Worm (Caenorhabditis elegans) whole organism, midembryonic: ENCODE measurements around the gene szy-4.

Experiments used
- T22C8.4 ChIP-seq: fragments of 200-800 bp; sonication (Bioruptor generic); IDR thresholded peaks from 2 replicates; pipeline ENCODE4 v1.3.6; 2022; ENCODE audit warnings: missing genetic modification characterization, missing compliant biosample characterization
- cog-1 ChIP-seq: sonication (generic microtip); optimal IDR thresholded peaks from 2 replicates; lab custom pipeline; 2016; ENCODE audit warnings: missing genetic modification characterization, missing compliant biosample characterization
- flt-1 ChIP-seq: fragments of 200-800 bp; sonication (Bioruptor generic); IDR thresholded peaks from 2 replicates; pipeline ENCODE4 v1.3.6; 2022; ENCODE audit warnings: missing genetic modification characterization, missing compliant biosample characterization
- klf-2 ChIP-seq: fragments of 200-800 bp; sonication (Bioruptor generic); conservative IDR thresholded peaks from 2 replicates; pipeline ENCODE4 v1.3.6; 2022; ENCODE audit warnings: missing genetic modification reagents, missing genetic modification characterization, missing compliant biosample characterization
- med-1 ChIP-seq: sonication (generic microtip); optimal IDR thresholded peaks from 2 replicates; lab custom pipeline; 2017; ENCODE audit warnings: missing genetic modification characterization, mild to moderate bottlenecking, missing compliant biosample characterization, antibody characterized with exemption, missing genetic modification reagents; ENCODE audit not compliant: insufficient read depth
- ref-1 ChIP-seq: fragments of 200-800 bp; sonication (Bioruptor generic); conservative IDR thresholded peaks from 2 replicates; pipeline ENCODE4 v1.3.6; 2022; ENCODE audit warnings: missing genetic modification reagents, missing genetic modification characterization, missing compliant biosample characterization
- tab-1 ChIP-seq: fragments of 200-800 bp; sonication (Bioruptor generic); IDR thresholded peaks from 2 replicates; pipeline ENCODE4 v1.3.6; 2022; ENCODE audit warnings: missing genetic modification characterization, missing compliant biosample characterization
- ztf-23 ChIP-seq: fragments of 200-800 bp; sonication (Bioruptor generic); IDR thresholded peaks from 2 replicates; pipeline ENCODE4 v1.3.6; 2022; ENCODE audit warnings: missing genetic modification reagents, missing genetic modification characterization, missing compliant biosample characterization
- ztf-29 ChIP-seq: fragments of 200-800 bp; sonication (Bioruptor generic); IDR thresholded peaks from 2 replicates; pipeline ENCODE4 v1.3.6; 2022; ENCODE audit warnings: missing genetic modification reagents, missing genetic modification characterization, missing compliant biosample characterization

szy-4 gene

DNA sequence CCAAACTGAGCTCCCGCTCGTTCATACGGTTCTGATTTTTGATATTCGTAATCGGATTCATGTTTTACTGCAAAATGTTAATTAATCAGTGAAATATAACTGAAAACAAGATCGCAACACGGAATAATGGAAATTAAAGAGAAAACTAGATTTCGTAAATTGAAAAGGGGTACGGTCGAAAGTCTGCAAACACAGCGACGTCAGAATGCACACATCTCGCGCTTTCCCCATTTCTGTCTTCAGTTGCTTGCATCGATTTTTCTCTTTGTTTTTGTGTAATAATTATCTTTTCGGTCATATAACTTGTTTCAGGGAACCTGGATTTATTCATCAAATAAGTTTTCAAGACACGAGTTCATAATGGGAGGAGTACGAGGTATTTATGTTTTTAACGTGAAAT, 1.6 kb upstream of the szy-4 start, which contains the start of the genes rbmx-2 and C30B5.2:
TSS of gene rbmx-2 (minus strand) at position 74 of the 400 bp plus-strand sequence.
TSS of gene C30B5.2 (plus strand) at position 306 of the 400 bp plus-strand sequence.
- TF ChIP-seq T22C8.4 (peak; percentile 62), cog-1 (tag; lab: Kevin White, UChicago) (no peak), ztf-23 (peak; percentile 36; the same call in 1 of the 2 replicates)

ce11 chrII:6199010-6199409, 514 bp downstream of the szy-4 start:
- TF ChIP-seq ztf-23 (no peak), med-1 (GFP tag; lab: Kevin White, UChicago) (no peak), ztf-29 (no peak), tab-1 (no peak)

DNA sequence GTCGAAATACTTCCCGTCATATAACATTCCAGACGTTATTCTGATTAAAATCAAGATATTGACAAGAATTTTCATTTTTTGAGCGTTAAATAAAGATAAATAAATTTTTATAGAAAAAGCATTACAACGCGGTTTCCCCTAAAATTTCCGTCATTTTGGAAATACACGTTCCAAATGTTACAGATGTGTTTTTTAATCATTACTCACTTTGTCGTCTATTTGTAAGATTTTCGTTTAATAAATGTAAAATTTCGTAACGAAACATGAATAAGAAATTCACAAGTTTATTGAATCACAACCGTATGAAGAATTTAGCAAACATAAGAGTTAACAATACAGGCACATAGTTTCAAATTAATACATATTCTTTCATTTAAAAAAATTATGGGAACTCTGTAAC, 4.4 kb downstream of the szy-4 start, which contains the start of gene C30B5.17:
TSS of gene C30B5.17 (minus strand) at position 101 of the 400 bp plus-strand sequence.
- TF ChIP-seq cog-1 (tag; lab: Kevin White, UChicago) (no peak), flt-1 (GFP tag; lab: Robert Waterston, UW) (no peak), T22C8.4 (no peak), ztf-23 (no peak), klf-2 (GFP tag; lab: Robert Waterston, UW) (no peak), tab-1 (no peak), med-1 (GFP tag; lab: Kevin White, UChicago) (no peak), ztf-29 (no peak), ref-1 (GFP tag; lab: Robert Waterston, UW) (no peak)

DNA sequence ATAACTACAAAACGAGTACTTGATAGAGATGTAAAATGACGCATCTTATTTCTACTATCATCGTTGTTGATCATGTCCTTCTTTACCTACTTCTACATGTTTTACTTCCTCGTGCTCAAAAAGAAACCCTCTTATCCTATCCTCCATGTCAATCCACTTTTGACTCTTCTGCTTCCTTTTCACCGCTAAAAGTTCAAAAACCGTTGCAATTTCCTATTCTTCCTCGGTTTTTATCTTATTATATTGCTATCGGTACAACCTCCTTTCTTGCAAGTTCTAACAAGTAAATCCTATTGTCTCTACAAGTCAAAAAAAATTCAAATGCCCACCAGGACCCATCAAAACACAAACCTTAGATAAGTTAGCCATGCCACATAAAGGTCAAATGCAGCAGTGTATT, 8.8 kb downstream of the szy-4 start:
- TF ChIP-seq ref-1 (GFP tag; lab: Robert Waterston, UW), result no peak
- no peak for TF ChIP-seq T22C8.4
- TF ChIP-seq cog-1 (tag; lab: Kevin White, UChicago), result no peak
- TF ChIP-seq klf-2 (GFP tag; lab: Robert Waterston, UW), result no peak
- no peak for TF ChIP-seq flt-1 (GFP tag; lab: Robert Waterston, UW)
- no peak for TF ChIP-seq ztf-29
- TF ChIP-seq med-1 (GFP tag; lab: Kevin White, UChicago), result no peak
- no peak for TF ChIP-seq tab-1
- TF ChIP-seq ztf-23, result no peak

DNA sequence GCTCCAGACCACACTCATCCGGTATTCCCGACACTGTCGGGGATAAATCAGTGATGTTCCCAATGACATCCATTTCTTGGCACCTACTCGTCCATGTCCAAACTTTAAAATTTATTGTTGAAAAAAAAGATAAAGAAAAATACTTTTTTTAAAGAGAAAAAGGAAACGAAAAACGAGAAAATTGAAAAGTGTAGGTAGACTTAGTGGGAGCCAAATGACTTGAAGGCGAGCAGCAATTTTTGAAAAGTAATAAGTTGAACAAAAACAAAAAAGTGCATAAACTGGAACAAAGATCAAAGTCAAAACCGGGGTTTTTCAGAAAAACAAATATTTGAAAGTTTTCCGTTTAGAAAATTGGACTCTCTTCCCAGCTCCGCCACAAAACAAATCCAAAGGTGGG, 9.6 kb downstream of the szy-4 start, which contains the start of gene daf-37:
TSS of gene daf-37 (minus strand) at position 101 of the 400 bp plus-strand sequence.
- TF ChIP-seq klf-2 (GFP tag; lab: Robert Waterston, UW) (no peak), tab-1 (no peak), ref-1 (GFP tag; lab: Robert Waterston, UW) (no peak), T22C8.4 (no peak), ztf-23 (no peak), ztf-29 (no peak)

- TF ChIP-seq ztf-23 (no peak), ztf-29 (no peak), tab-1 (no peak), cog-1 (tag; lab: Kevin White, UChicago) (no peak), ref-1 (GFP tag; lab: Robert Waterston, UW) (no peak), klf-2 (GFP tag; lab: Robert Waterston, UW) (no peak), T22C8.4 (no peak), med-1 (GFP tag; lab: Kevin White, UChicago) (no peak), flt-1 (GFP tag; lab: Robert Waterston, UW) (no peak)
Observed at ce11 chrII:6219346-6219745, 20.9 kb downstream of the szy-4 start, which contains the start of gene mks-2. Gene mks-2, minus strand, starts transcription at chrII:6219446.

ce11 chrII:6221470-6221869, 23.0 kb downstream of the szy-4 start:
- TF ChIP-seq ztf-29 (no peak), med-1 (GFP tag; lab: Kevin White, UChicago) (no peak), ztf-23 (no peak), T22C8.4 (no peak), flt-1 (GFP tag; lab: Robert Waterston, UW) (no peak), tab-1 (no peak), klf-2 (GFP tag; lab: Robert Waterston, UW) (no peak), ref-1 (GFP tag; lab: Robert Waterston, UW) (no peak), cog-1 (tag; lab: Kevin White, UChicago) (no peak)

- TF ChIP-seq ztf-23 (no peak), ref-1 (GFP tag; lab: Robert Waterston, UW) (no peak), T22C8.4 (no peak), med-1 (GFP tag; lab: Kevin White, UChicago) (no peak), tab-1 (no peak), klf-2 (GFP tag; lab: Robert Waterston, UW) (no peak)
Observed at ce11 chrII:6222558-6222957, 24.1 kb downstream of the szy-4 start, which contains the start of gene C30B5.6. Gene C30B5.6, minus strand, starts transcription at chrII:6222658.

DNA sequence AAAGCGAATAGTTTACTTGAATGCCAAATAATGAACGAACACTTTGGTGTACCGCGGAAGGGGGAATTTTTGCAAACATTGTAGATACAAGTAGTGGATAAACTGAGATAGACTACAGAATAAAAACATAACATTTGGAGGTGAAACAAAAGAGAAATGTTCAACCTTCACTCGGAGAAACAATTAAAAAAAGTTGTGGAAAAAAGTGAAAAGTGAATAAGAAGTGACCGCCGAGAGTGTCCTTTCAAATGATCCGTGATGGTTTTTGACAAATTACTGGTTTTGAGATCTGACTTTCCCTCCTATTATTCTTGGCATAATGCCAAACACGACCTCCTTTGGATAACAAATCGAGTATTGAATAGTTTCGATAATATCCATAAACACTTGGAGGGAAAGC, 25.3 kb downstream of the szy-4 start:
- TF ChIP-seq med-1 (GFP tag; lab: Kevin White, UChicago) (no peak), flt-1 (GFP tag; lab: Robert Waterston, UW) (no peak), cog-1 (tag; lab: Kevin White, UChicago) (no peak), ztf-23 (no peak), T22C8.4 (no peak), tab-1 (no peak), ztf-29 (no peak), ref-1 (GFP tag; lab: Robert Waterston, UW) (no peak), klf-2 (GFP tag; lab: Robert Waterston, UW) (no peak)

ce11 chrII:6226995-6227394, 28.5 kb downstream of the szy-4 start, which contains the start of gene srsy-2:
Gene srsy-2, minus strand, starts transcription at chrII:6227095.
- no peak for TF ChIP-seq flt-1 (GFP tag; lab: Robert Waterston, UW)
- no peak for TF ChIP-seq T22C8.4
- no peak for TF ChIP-seq ztf-23
- TF ChIP-seq klf-2 (GFP tag; lab: Robert Waterston, UW), result no peak
- no peak for TF ChIP-seq tab-1

DNA sequence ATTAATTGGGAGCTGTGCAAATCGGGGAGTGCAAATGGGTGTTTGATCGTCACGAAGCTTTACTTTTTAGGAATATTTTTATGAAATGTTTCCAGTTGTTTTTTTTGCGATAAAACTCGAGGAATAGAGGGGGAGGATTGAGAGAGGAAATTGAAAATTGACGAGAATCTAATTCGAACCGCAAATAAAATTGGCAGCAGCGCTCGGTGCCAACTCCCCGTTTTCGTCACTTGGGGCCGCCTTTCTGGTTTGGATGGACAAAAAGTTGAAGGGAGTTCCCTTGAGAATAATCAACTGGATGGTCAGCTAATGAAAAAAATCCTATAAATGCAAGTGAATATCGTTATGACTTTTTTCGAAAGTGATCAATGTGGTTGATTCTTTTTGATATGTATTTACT, 31.6 kb downstream of the szy-4 start:
- TF ChIP-seq T22C8.4 (no peak), tab-1 (no peak), ztf-29 (no peak), ztf-23 (no peak), flt-1 (GFP tag; lab: Robert Waterston, UW) (no peak), med-1 (GFP tag; lab: Kevin White, UChicago) (no peak), cog-1 (tag; lab: Kevin White, UChicago) (no peak), klf-2 (GFP tag; lab: Robert Waterston, UW) (no peak), ref-1 (GFP tag; lab: Robert Waterston, UW) (no peak)
